Fruit fly (Drosophila melanogaster) whole organism, embryonic: ENCODE results near the gene CG15641.

Experiments
- CG10431 ChIP-seq: fragments of 200-800 bp; sonication (Bioruptor generic); optimal IDR thresholded peaks from 3 replicates; lab custom pipeline; 2018; ENCODE audit warnings: missing biosample characterization, mild to moderate bottlenecking, missing genetic modification characterization
- CG10462 ChIP-seq: fragments of 200-800 bp; sonication (Bioruptor generic); optimal IDR thresholded peaks from 2 replicates; lab custom pipeline; 2016; ENCODE audit warnings: missing biosample characterization, missing genetic modification characterization
- CG12299 ChIP-seq: fragments of 200-800 bp; sonication (Bioruptor generic); optimal IDR thresholded peaks from 2 replicates; lab custom pipeline; 2018; ENCODE audit warnings: missing biosample characterization, mild to moderate bottlenecking, missing genetic modification characterization
- CG1233 ChIP-seq: fragments of 200-800 bp; sonication (Bioruptor generic); optimal IDR thresholded peaks from 4 replicates; lab custom pipeline; 2018; ENCODE audit warnings: missing biosample characterization, mild to moderate bottlenecking, missing genetic modification characterization
- CG12744 ChIP-seq: fragments of 200-800 bp; sonication (Bioruptor generic); optimal IDR thresholded peaks from 2 replicates; lab custom pipeline; 2016; ENCODE audit warnings: missing biosample characterization, missing genetic modification characterization
- CG14710 ChIP-seq: fragments of 200-800 bp; sonication (Bioruptor generic); optimal IDR thresholded peaks from 3 replicates; lab custom pipeline; 2019; ENCODE audit warnings: missing biosample characterization, mild to moderate bottlenecking, missing genetic modification characterization, moderate library complexity
- CG15073 ChIP-seq: fragments of 200-800 bp; sonication (Bioruptor generic); optimal IDR thresholded peaks from 2 replicates; lab custom pipeline; 2016; ENCODE audit warnings: missing biosample characterization, missing genetic modification characterization
- CG17359 ChIP-seq: fragments of 200-800 bp; sonication (Bioruptor generic); optimal IDR thresholded peaks from 3 replicates; lab custom pipeline; 2018; ENCODE audit warnings: missing biosample characterization, mild to moderate bottlenecking, missing genetic modification characterization, moderate library complexity
- CG17829 ChIP-seq: fragments of 200-800 bp; optimal IDR thresholded peaks from 2 replicates; lab custom pipeline; 2019; ENCODE audit warnings: missing biosample characterization, mild to moderate bottlenecking, missing genetic modification characterization, moderate library complexity
- CG17912 ChIP-seq: fragments of 200-800 bp; sonication (Bioruptor generic); optimal IDR thresholded peaks from 2 replicates; lab custom pipeline; 2018; ENCODE audit warnings: missing biosample characterization, mild to moderate bottlenecking, missing genetic modification characterization
- CG18599 ChIP-seq: fragments of 200-800 bp; sonication (Bioruptor generic); optimal IDR thresholded peaks from 3 replicates; lab custom pipeline; 2017; ENCODE audit warnings: missing biosample characterization, missing genetic modification characterization, mild to moderate bottlenecking, moderate library complexity, missing genetic modification reagents
- CG2116 ChIP-seq: fragments of 200-800 bp; sonication (Bioruptor generic); optimal IDR thresholded peaks from 3 replicates; lab custom pipeline; 2018; ENCODE audit warnings: missing biosample characterization, mild to moderate bottlenecking, missing genetic modification characterization
- CG31365 ChIP-seq: fragments of 200-800 bp; sonication (Bioruptor generic); optimal IDR thresholded peaks from 2 replicates; lab custom pipeline; 2018; ENCODE audit warnings: missing biosample characterization, mild to moderate bottlenecking, missing genetic modification characterization
- CG3163 ChIP-seq: fragments of 200-800 bp; sonication (Bioruptor generic); optimal IDR thresholded peaks from 3 replicates; lab custom pipeline; 2016; ENCODE audit warnings: missing biosample characterization, missing genetic modification characterization
- CG3281 ChIP-seq: fragments of 200-800 bp; sonication (Bioruptor generic); optimal IDR thresholded peaks from 3 replicates; lab custom pipeline; 2017; ENCODE audit warnings: missing biosample characterization, mild to moderate bottlenecking, missing genetic modification characterization
- CG34422 ChIP-seq: fragments of 200-800 bp; sonication (Bioruptor generic); IDR thresholded peaks from 3 replicates; pipeline ENCODE4 v1.3.6; 2022; ENCODE audit warnings: missing biosample characterization, missing genetic modification characterization
- CG5245 ChIP-seq: fragments of 200-800 bp; sonication (Bioruptor generic); optimal IDR thresholded peaks from 3 replicates; lab custom pipeline; 2016; ENCODE audit warnings: missing biosample characterization, missing genetic modification characterization
- CG6654 ChIP-seq: fragments of 200-800 bp; sonication (Bioruptor generic); optimal IDR thresholded peaks from 2 replicates; lab custom pipeline; 2017; ENCODE audit warnings: missing biosample characterization, mild to moderate bottlenecking, missing genetic modification characterization
- CG7271 ChIP-seq: fragments of 200-800 bp; sonication (Bioruptor generic); optimal IDR thresholded peaks from 2 replicates; lab custom pipeline; 2018; ENCODE audit warnings: missing biosample characterization, mild to moderate bottlenecking, missing genetic modification characterization, moderate library complexity
- CG7357 ChIP-seq: fragments of 200-800 bp; sonication (Bioruptor generic); IDR thresholded peaks from 3 replicates; pipeline ENCODE4 v1.3.6; 2022; ENCODE audit warnings: missing biosample characterization, missing genetic modification characterization
- CG7839 ChIP-seq: fragments of 200-800 bp; sonication (Bioruptor generic); optimal IDR thresholded peaks from 3 replicates; lab custom pipeline; 2018; ENCODE audit warnings: missing biosample characterization, mild to moderate bottlenecking, missing genetic modification characterization, moderate library complexity
- CG7963 ChIP-seq: fragments of 200-800 bp; sonication (Bioruptor generic); IDR thresholded peaks from 3 replicates; pipeline ENCODE4 v1.3.6; 2022; ENCODE audit warnings: missing biosample characterization, missing genetic modification characterization; ENCODE audit not compliant: partially characterized antibody
- CG8089 ChIP-seq: fragments of 200-800 bp; sonication (Bioruptor generic); optimal IDR thresholded peaks from 3 replicates; lab custom pipeline; 2016; ENCODE audit warnings: missing biosample characterization, missing genetic modification characterization
- CG8765 ChIP-seq: fragments of 200-800 bp; sonication (Bioruptor generic); IDR thresholded peaks from 2 replicates; pipeline ENCODE4 v1.3.6; 2022; ENCODE audit warnings: missing biosample characterization, missing genetic modification characterization
- CG8924 ChIP-seq: fragments of 200-800 bp; optimal IDR thresholded peaks from 3 replicates; lab custom pipeline; 2019; ENCODE audit warnings: missing biosample characterization, mild to moderate bottlenecking, missing genetic modification characterization, moderate library complexity
- CG9215 ChIP-seq: fragments of 200-800 bp; sonication (Bioruptor generic); IDR thresholded peaks from 2 replicates; pipeline ENCODE4 v1.3.6; 2022; ENCODE audit warnings: missing biosample characterization, missing genetic modification characterization
- CTCF ChIP-seq: fragments of 200-800 bp; sonication (Bioruptor generic); optimal IDR thresholded peaks from 2 replicates; lab custom pipeline; 2017; ENCODE audit warnings: missing biosample characterization, mild to moderate bottlenecking, missing genetic modification characterization, moderate library complexity
- D19B ChIP-seq: fragments of 200-800 bp; sonication (Bioruptor generic); optimal IDR thresholded peaks from 2 replicates; lab custom pipeline; 2017; ENCODE audit warnings: missing biosample characterization, mild to moderate bottlenecking, missing genetic modification characterization
- Dip2 ChIP-seq: fragments of 200-800 bp; sonication (Bioruptor generic); IDR thresholded peaks from 2 replicates; pipeline ENCODE4 v1.3.6; 2022; ENCODE audit warnings: missing biosample characterization, missing genetic modification characterization
- Doc3 ChIP-seq: fragments of 200-800 bp; sonication (Bioruptor generic); IDR thresholded peaks from 3 replicates; pipeline ENCODE4 v1.3.6; 2022; ENCODE audit warnings: missing biosample characterization, missing genetic modification characterization; ENCODE audit not compliant: partially characterized antibody
- Drgx ChIP-seq: fragments of 200-800 bp; sonication (Bioruptor generic); IDR thresholded peaks from 2 replicates; pipeline ENCODE4 v1.3.6; 2022; ENCODE audit warnings: missing biosample characterization, missing genetic modification characterization
- HHEX ChIP-seq: fragments of 200-800 bp; sonication (Bioruptor generic); optimal IDR thresholded peaks from 3 replicates; lab custom pipeline; 2017; ENCODE audit warnings: missing biosample characterization, mild to moderate bottlenecking, missing genetic modification characterization, missing genetic modification reagents
- HLH4C ChIP-seq: fragments of 200-800 bp; sonication (Bioruptor generic); IDR thresholded peaks from 3 replicates; pipeline ENCODE4 v1.3.6; 2022; ENCODE audit warnings: missing biosample characterization, missing genetic modification characterization; ENCODE audit not compliant: partially characterized antibody
- HLHmδ ChIP-seq: fragments of 200-800 bp; sonication (Bioruptor generic); optimal IDR thresholded peaks from 2 replicates; lab custom pipeline; 2018; ENCODE audit warnings: missing biosample characterization, mild to moderate bottlenecking, missing genetic modification characterization, moderate library complexity
- Hmx ChIP-seq: fragments of 200-800 bp; sonication (Bioruptor generic); optimal IDR thresholded peaks from 2 replicates; lab custom pipeline; 2016; ENCODE audit warnings: missing biosample characterization, missing genetic modification characterization
- Hr51 ChIP-seq, 2 experiments: fragments of 200-800 bp; sonication (Bioruptor generic); optimal IDR thresholded peaks; 2 replicates in 1 of 2; 3 replicates in 1 of 2; lab custom pipeline; 2016 to 2018; ENCODE audit warnings: missing biosample characterization in 2 of 2, missing genetic modification characterization in 2 of 2, mild to moderate bottlenecking in 1 of 2, moderate library complexity in 1 of 2
- NC2α ChIP-seq: fragments of 200-800 bp; sonication (Bioruptor generic); optimal IDR thresholded peaks from 2 replicates; lab custom pipeline; 2016; ENCODE audit warnings: missing biosample characterization, missing genetic modification characterization
- NfI ChIP-seq: fragments of 200-800 bp; sonication (Bioruptor generic); optimal IDR thresholded peaks from 3 replicates; lab custom pipeline; 2018; ENCODE audit warnings: missing biosample characterization, mild to moderate bottlenecking, missing genetic modification characterization, moderate library complexity
- Opbp ChIP-seq: fragments of 200-800 bp; sonication (Bioruptor generic); IDR thresholded peaks from 3 replicates; pipeline ENCODE4 v1.3.6; 2022; ENCODE audit warnings: missing biosample characterization, missing genetic modification characterization; ENCODE audit not compliant: partially characterized antibody
- Ssrp ChIP-seq: fragments of 200-800 bp; sonication (Bioruptor generic); optimal IDR thresholded peaks from 2 replicates; lab custom pipeline; 2018; ENCODE audit warnings: missing biosample characterization, mild to moderate bottlenecking, missing genetic modification characterization, moderate library complexity
- Trl ChIP-seq, 3 experiments: fragments of >200 bp in 2 of 3; fragments of 200-800 bp in 1 of 3; sonication (Bioruptor generic) in 1 of 3; optimal IDR thresholded peaks; 2 replicates in 1 of 3; 3 replicates in 2 of 3; lab custom pipeline; 2016 to 2017; ENCODE audit warnings: missing biosample characterization in 1 of 3, missing genetic modification characterization in 1 of 3
- az2 ChIP-seq: fragments of 200-800 bp; sonication (Bioruptor generic); optimal IDR thresholded peaks from 3 replicates; lab custom pipeline; 2016; ENCODE audit warnings: missing biosample characterization, missing genetic modification characterization
- bbx ChIP-seq: fragments of 200-800 bp; sonication (Bioruptor generic); IDR thresholded peaks from 2 replicates; pipeline ENCODE4 v1.3.6; 2022; ENCODE audit warnings: missing biosample characterization, missing genetic modification characterization; ENCODE audit not compliant: partially characterized antibody
- chif ChIP-seq, 2 experiments: fragments of 200-800 bp; sonication (Bioruptor generic); optimal IDR thresholded peaks; 3 replicates each; lab custom pipeline; 2016; ENCODE audit warnings: missing biosample characterization in 2 of 2, missing genetic modification characterization in 2 of 2
- da ChIP-seq: fragments of 200-800 bp; sonication (Bioruptor generic); optimal IDR thresholded peaks from 2 replicates; lab custom pipeline; 2016; ENCODE audit warnings: missing biosample characterization, missing genetic modification characterization
- fd102C ChIP-seq: fragments of 200-800 bp; sonication (Bioruptor generic); optimal IDR thresholded peaks from 2 replicates; lab custom pipeline; 2018; ENCODE audit warnings: missing biosample characterization, mild to moderate bottlenecking, missing genetic modification characterization, moderate library complexity
- nerfin-1 ChIP-seq: fragments of 200-800 bp; sonication (Bioruptor generic); optimal IDR thresholded peaks from 3 replicates; lab custom pipeline; 2019; ENCODE audit warnings: missing biosample characterization, mild to moderate bottlenecking, missing genetic modification characterization, moderate library complexity
- onecut ChIP-seq: fragments of 200-800 bp; sonication (Bioruptor generic); IDR thresholded peaks from 2 replicates; pipeline ENCODE4 v1.3.6; 2022; ENCODE audit warnings: missing biosample characterization, missing genetic modification characterization
- pho ChIP-seq: fragments of 200-800 bp; sonication (Bioruptor generic); optimal IDR thresholded peaks from 2 replicates; lab custom pipeline; 2016; ENCODE audit warnings: missing biosample characterization, missing genetic modification characterization
- sens-2 ChIP-seq: fragments of 200-800 bp; sonication (Bioruptor generic); IDR thresholded peaks from 2 replicates; pipeline ENCODE4 v1.3.6; 2022; ENCODE audit warnings: missing biosample characterization, missing genetic modification characterization
- sima ChIP-seq: fragments of 200-800 bp; sonication (Bioruptor generic); optimal IDR thresholded peaks from 2 replicates; lab custom pipeline; 2016; ENCODE audit warnings: missing biosample characterization, missing genetic modification characterization

The CG15641 gene

DNA sequence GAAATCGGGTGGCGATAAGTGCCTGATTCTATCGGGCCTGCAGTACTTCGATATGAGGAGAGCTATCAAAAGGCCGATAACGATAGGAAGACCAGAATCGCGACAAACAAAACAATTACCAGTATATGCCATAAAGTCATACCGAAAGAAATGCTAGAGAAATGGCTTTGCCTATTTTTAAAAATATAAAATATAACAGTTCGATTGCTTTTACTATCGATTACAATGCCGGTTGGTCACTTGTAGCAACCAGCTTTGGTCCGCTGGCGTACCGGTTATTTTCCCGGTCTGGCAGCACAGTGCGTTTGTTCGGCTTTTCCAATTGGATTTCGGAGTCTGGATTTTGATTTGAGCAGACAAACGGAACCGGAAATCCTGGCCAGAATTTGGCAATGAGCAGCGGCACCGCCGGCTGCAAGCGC, 5.2 kb upstream of the CG15641 start, which contains the start of the genes shtd, CG6294 and CG6299 (continued):
- TF ChIP-seq CG5245 (GFP tag; lab: Kevin White, UChicago) (no peak), Dip2 (no peak), CG12299 (tag; lab: Kevin White, UChicago) (peak; percentile 2), CG7963 (peak; percentile 99), nerfin-1 (tag; lab: Kevin White, UChicago) (no peak), CG14710 (tag; lab: Kevin White, UChicago) (peak; percentile 68), Hmx (GFP tag; lab: Kevin White, UChicago) (no peak), pho (GFP tag; lab: Kevin White, UChicago) (peak; percentile 1), CG3163 (GFP tag; lab: Kevin White, UChicago) (no peak), CG1233 (GFP tag; lab: Kevin White, UChicago) (no peak), CG10462 (no peak), CG31365 (tag; lab: Kevin White, UChicago) (no peak), CG7839 (tag; lab: Kevin White, UChicago) (no peak), CG12744 (GFP tag; lab: Kevin White, UChicago) (no peak), CG18599 (no peak), CTCF (no peak), Hr51 (GFP tag; optimal IDR thresholded peaks at IDR 0.05; lab: Kevin White, UChicago) (no peak), sima (GFP tag; lab: Kevin White, UChicago) (no peak), sens-2 (GFP tag; lab: Robert Waterston, UW) (no peak), NC2α (no peak), CG10431 (GFP tag; lab: Kevin White, UChicago) (no peak), CG17829 (peak; percentile 48), CG15073 (GFP tag; lab: Kevin White, UChicago) (no peak), az2 (GFP tag; lab: Kevin White, UChicago) (no peak), CG17359 (no peak), chif (GFP tag; optimal IDR thresholded peaks at IDR 0.05; lab: Kevin White, UChicago) (no peak), da (GFP tag; lab: Kevin White, UChicago) (no peak), CG7271 (no peak), CG8765 (GFP tag; lab: Robert Waterston, UW) (no peak), onecut (GFP tag; lab: Robert Waterston, UW) (no peak), HLHmδ (no peak), CG17912 (GFP tag; lab: Kevin White, UChicago) (no peak), fd102C (no peak), HLH4C (GFP tag; lab: Robert Waterston, UW) (peak; percentile 100), CG2116 (GFP tag; lab: Kevin White, UChicago) (peak; percentile 82), HHEX (GFP tag; lab: Kevin White, UChicago) (no peak), CG7357 (GFP tag; lab: Robert Waterston, UW) (no peak), bbx (GFP tag; lab: Robert Waterston, UW) (peak; percentile 93), Opbp (GFP tag; lab: Robert Waterston, UW) (peak; percentile 88), CG34422 (0 out of 3 replicates have a peak, but pooled peaks have one; percentile 16), CG8089 (GFP tag; lab: Kevin White, UChicago) (no peak), NfI (GFP tag; lab: Kevin White, UChicago) (no peak), Drgx (GFP tag; lab: Robert Waterston, UW) (no peak), Ssrp (tag; lab: Kevin White, UChicago) (no peak), CG9215 (no peak), D19B (GFP tag; lab: Kevin White, UChicago) (no peak), Trl (optimal IDR thresholded peaks at IDR 0.05; lab: Kevin White, UChicago) (no peak), Trl (GFP tag; optimal IDR thresholded peaks at IDR 0.05; lab: Kevin White, UChicago) (no peak), CG6654 (GFP tag; lab: Kevin White, UChicago) (no peak), CG8924 (tag; lab: Kevin White, UChicago) (peak; percentile 18), CG3281 (GFP tag; lab: Kevin White, UChicago) (no peak), Doc3 (peak; percentile 83)
